Worm (Caenorhabditis elegans): ENCODE results near the gene ham-1.
A peak's percentile ranks its signal among the peaks of the same experiment; 100 is the strongest.

The ham-1 gene

DNA sequence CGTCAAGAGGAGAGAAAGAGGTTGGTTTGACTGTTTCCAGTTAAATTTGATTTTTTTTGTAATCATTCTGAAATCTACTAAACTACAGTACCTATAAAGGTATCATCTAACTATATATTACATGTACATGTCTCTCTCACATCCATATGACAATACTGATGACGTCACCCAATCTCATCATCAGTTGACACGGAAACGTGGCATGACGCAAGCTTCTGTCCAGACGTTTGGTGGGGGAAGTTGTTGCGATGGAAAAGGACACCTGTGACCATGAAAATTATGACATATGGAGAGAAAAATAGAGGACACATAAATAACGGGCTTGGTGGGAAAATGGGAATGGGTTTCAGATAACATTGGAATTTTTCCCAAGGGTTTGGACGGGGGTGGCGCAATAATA, 7.0 kb downstream of the ham-1 start:
- TF ChIP-seq lim-6 (tag; optimal IDR thresholded peaks at IDR 0.05): no peak
- TF ChIP-seq tbx-2 (tag; optimal IDR thresholded peaks at IDR 0.05): peak; percentile 7

DNA sequence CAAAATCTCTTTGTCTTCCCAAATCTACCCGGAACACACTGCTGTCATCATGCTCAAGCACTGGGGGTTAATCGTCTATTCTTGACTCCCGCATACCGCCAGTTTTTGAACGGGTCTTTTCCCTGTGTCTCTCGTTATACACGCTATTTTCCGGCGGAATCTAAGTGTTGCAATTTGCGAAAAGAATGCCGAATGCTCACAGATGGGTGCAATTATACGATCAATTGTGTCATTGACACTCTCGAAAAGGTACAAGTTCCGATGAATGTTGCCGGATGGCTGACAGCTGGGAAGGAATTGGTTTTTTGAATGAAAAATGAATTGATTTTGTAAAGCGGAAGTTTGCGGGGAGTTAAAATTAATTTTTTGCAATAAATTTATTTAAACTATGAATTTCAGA, 10.0 kb downstream of the ham-1 start:
- TF ChIP-seq ahr-1 (tag; optimal IDR thresholded peaks at IDR 0.05): no peak
- TF ChIP-seq ceh-31 (tag; optimal IDR thresholded peaks at IDR 0.05): peak; percentile 36

DNA sequence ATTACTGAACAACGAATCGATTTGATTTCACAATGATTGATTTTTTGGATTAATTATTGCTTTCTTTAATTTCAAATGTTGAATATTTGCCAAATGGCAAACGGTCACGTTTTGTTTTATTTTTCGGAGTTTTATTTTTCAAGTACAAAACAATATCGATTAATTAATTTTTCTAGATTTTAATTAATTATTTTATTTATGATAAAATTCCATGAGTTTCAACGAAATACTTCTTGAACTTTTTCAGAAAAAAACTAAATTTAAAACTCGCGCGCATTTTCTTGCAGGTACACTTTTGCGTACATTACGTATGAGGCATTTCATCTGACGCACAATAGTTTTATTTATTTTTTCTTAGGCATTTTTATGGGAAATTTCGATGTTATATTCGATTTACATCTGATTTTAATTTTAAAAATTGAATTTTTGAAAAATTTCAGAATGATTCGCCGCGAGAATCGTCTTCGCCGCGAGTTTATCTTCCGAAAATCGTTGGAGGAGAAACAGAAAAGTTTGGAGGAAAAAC, 17.0 kb downstream of the ham-1 start, which contains the start of the genes ZK795.2 and ZK795.3:
TSS of gene ZK795.2 (minus strand) at position 51 of the 526 bp plus-strand sequence.
TSS of gene ZK795.3 (plus strand) at position 441 of the 526 bp plus-strand sequence.
- TF ChIP-seq pax-1 (tag; optimal IDR thresholded peaks at IDR 0.05) (peak; percentile 26), nfya-1 (tag; optimal IDR thresholded peaks at IDR 0.05) (peak; percentile 29), ref-2 (tag; optimal IDR thresholded peaks at IDR 0.05) (no peak), ceh-34 (tag; optimal IDR thresholded peaks at IDR 0.05) (no peak), hlh-15 (tag; optimal IDR thresholded peaks at IDR 0.05) (peak; percentile 12), unc-86 (tag; optimal IDR thresholded peaks at IDR 0.05) (peak; percentile 9), ceh-14 (tag; optimal IDR thresholded peaks at IDR 0.05) (peak; percentile 5), zip-5 (tag; optimal IDR thresholded peaks at IDR 0.05) (peak; percentile 44), che-1 (tag; optimal IDR thresholded peaks at IDR 0.05) (no peak), ets-4 (tag; optimal IDR thresholded peaks at IDR 0.05) (no peak)

DNA sequence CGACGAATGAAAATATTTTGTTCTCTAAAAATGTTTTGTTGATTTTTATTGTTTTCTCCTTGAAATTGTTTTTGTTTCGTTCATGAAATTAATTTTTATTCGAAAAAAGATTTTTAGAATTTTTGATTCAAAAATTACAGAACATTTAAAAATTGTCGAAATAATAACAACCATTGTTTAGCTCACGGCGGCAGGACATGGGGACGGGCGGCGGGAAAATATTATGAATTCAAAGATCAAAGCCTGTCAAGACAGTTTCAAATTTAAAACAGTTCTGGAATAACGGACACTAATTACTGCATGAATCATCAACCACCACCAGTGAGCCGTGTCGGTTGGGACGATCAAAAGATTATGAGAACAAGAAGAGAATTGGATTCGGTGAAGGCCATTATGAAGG, 18.6 kb downstream of the ham-1 start, which contains the start of gene snb-7:
TSS of gene snb-7 (plus strand) at position 301 of the 400 bp plus-strand sequence.
- no peak for TF ChIP-seq eyg-1 (tag; optimal IDR thresholded peaks at IDR 0.05)
- no peak for TF ChIP-seq ceh-9 (tag; optimal IDR thresholded peaks at IDR 0.05)
- TF ChIP-seq ceh-19 (GFP tag; optimal IDR thresholded peaks at IDR 0.05): no peak
- TF ChIP-seq unc-42 (tag; optimal IDR thresholded peaks at IDR 0.05): no peak
- TF ChIP-seq ceh-24 (tag; optimal IDR thresholded peaks at IDR 0.05): no peak
- TF ChIP-seq Y22D7AL.16 (tag; optimal IDR thresholded peaks at IDR 0.05): no peak
- TF ChIP-seq dve-1 (tag; optimal IDR thresholded peaks at IDR 0.05): no peak
- no peak for TF ChIP-seq hlh-13 (GFP tag; optimal IDR thresholded peaks at IDR 0.05)
- no peak for TF ChIP-seq K02D7.2 (tag; optimal IDR thresholded peaks at IDR 0.05)
- no peak for TF ChIP-seq pha-4 (tag; optimal IDR thresholded peaks at IDR 0.05)
- TF ChIP-seq lin-11 (tag; optimal IDR thresholded peaks at IDR 0.05): no peak
- TF ChIP-seq unc-86 (tag; optimal IDR thresholded peaks at IDR 0.05): no peak

DNA sequence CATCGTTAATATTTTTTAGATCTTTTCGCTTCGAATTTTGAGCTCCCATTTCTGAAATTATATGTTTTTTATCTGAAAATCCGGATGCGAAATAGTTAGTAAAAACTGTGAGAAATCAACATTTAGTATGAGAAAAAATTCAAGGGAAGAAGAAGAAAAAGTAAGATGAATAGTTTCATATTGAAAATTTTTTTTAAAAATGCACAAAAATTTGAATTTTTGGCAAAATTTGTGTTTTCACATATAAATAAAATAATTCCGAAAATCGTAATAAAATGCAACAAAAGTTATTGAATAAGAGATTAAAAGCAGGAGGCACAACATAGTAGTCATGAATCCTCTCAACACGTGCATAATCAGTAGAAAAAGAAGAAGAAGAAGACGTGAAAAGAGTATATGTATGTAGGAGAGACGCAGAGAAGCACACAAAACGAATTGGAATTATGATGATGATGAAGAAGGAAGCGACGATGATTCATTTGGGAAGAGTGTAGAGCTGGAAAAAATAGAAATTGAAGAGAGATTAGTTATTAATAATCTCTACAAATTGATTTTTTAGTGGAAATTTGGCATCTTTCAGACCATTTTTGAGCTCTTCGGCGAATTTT, 24.1 kb downstream of the ham-1 start, which contains the start of gene eak-7:
TSS of gene eak-7 (minus strand) at position 51 of the 608 bp plus-strand sequence.
- TF ChIP-seq K02D7.2 (tag; optimal IDR thresholded peaks at IDR 0.05): no peak
- TF ChIP-seq K09A11.1 (tag; optimal IDR thresholded peaks at IDR 0.05; ENCODE audit: insufficient read depth): no peak
- no peak for TF ChIP-seq ahr-1 (tag; optimal IDR thresholded peaks at IDR 0.05)
- TF ChIP-seq pat-9 (tag; optimal IDR thresholded peaks at IDR 0.05): no peak

DNA sequence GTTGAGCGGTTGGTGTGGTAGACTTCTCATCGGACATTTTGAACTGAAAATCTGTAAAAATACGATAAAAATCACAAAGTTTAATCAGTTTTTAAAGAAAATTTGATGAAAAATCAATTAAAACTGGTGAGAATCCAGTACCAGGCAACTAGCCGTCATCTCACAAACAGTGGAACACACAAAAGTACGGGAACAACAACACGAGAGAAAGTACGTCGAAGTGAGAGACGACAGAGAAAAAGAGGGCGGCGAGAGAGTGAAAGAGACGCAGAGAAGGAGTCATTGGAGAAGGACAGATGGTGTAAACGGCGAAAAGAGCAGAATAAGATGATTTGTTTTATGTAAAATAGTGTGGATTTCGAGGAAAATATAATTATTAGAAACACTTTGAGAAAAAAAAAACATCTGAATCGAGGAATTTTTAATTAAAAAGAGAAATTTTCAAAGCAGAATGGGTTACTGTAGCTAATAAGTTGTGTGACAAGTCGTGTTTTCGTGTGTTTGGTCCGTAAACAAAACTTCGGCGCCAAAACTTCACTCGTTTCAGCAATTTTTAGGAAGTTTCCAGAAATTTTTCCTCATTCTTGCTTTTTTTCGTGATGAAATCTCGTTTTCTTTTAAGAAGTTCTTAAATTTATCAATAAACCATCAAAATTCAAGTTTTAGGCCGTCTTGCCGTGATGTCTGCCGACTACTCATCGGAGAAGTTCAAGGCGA, 25.4 kb downstream of the ham-1 start, which contains the start of the genes hsb-1 and let-99:
TSS of gene hsb-1 (minus strand) at position 51 of the 717 bp plus-strand sequence.
TSS of gene let-99 (plus strand) at position 667 of the 717 bp plus-strand sequence.
- TF ChIP-seq pag-3 (tag; optimal IDR thresholded peaks at IDR 0.05; ENCODE audit: borderline replicate concordance) (no peak), sox-2 (GFP tag; IDR thresholded peaks at IDR 0.05) (no peak), elt-2 (tag; optimal IDR thresholded peaks at IDR 0.05) (no peak), ceh-22 (tag; optimal IDR thresholded peaks at IDR 0.05) (no peak), pqm-1 (tag; optimal IDR thresholded peaks at IDR 0.05) (no peak), fkh-6 (tag; optimal IDR thresholded peaks at IDR 0.05) (no peak), madf-2 (tag; optimal IDR thresholded peaks at IDR 0.05) (no peak), syd-9 (tag; optimal IDR thresholded peaks at IDR 0.05) (no peak), pat-9 (tag; optimal IDR thresholded peaks at IDR 0.05) (no peak), eyg-1 (tag; optimal IDR thresholded peaks at IDR 0.05) (no peak), K02D7.2 (tag; optimal IDR thresholded peaks at IDR 0.05) (no peak), gmeb-2 (tag; optimal IDR thresholded peaks at IDR 0.05) (no peak), npax-4 (tag; optimal IDR thresholded peaks at IDR 0.05) (no peak), nfya-1 (tag; optimal IDR thresholded peaks at IDR 0.05) (peak; percentile 47), hlh-13 (GFP tag; optimal IDR thresholded peaks at IDR 0.05) (no peak), ceh-6 (GFP tag; optimal IDR thresholded peaks at IDR 0.05) (no peak), ceh-48 (tag; optimal IDR thresholded peaks at IDR 0.05) (peak; percentile 3), hlh-8 (tag; optimal IDR thresholded peaks at IDR 0.05) (peak; percentile 5), ets-4 (tag; optimal IDR thresholded peaks at IDR 0.05) (no peak), ceh-14 (tag; optimal IDR thresholded peaks at IDR 0.05) (no peak)

All from whole organism, late embryonic.